Worm (Caenorhabditis elegans) whole organism, L4 larva: ENCODE data around the gene F33E11.2.

Experiments used
- F26F4.8 ChIP-seq: fragments of 200-800 bp; sonication (Bioruptor generic); conservative IDR thresholded peaks from 2 replicates; pipeline ENCODE4 v1.3.6; 2022; ENCODE audit warnings: missing genetic modification characterization, missing compliant biosample characterization
- ZK337.2 ChIP-seq: fragments of 200-800 bp; sonication (Bioruptor generic); IDR thresholded peaks from 2 replicates; pipeline ENCODE4 v1.3.6; 2022; ENCODE audit warnings: missing genetic modification reagents, missing genetic modification characterization, missing compliant biosample characterization
- ZK546.5 ChIP-seq, 2 experiments: sonication (generic microtip); optimal IDR thresholded peaks; 2 replicates each; lab custom pipeline; 2017; ENCODE audit warnings: missing biosample characterization in 2 of 2, missing genetic modification characterization in 2 of 2
- aha-1 ChIP-seq: fragments of 150-350 bp; peaks from one replicate; lab custom pipeline; 2014; ENCODE audit warnings: missing biosample characterization, missing genetic modification characterization
- aly-2 ChIP-seq: sonication (generic microtip); optimal IDR thresholded peaks from 2 replicates; lab custom pipeline; 2018; ENCODE audit warnings: missing biosample characterization, missing genetic modification characterization
- arid-1 ChIP-seq: fragments of 200-800 bp; sonication (Bioruptor generic); conservative IDR thresholded peaks from 2 replicates; pipeline ENCODE4 v1.3.6; 2022; ENCODE audit warnings: missing genetic modification reagents, missing genetic modification characterization, missing compliant biosample characterization
- ceh-20 ChIP-seq: fragments of 200-800 bp; sonication (Bioruptor generic); IDR thresholded peaks from 2 replicates; pipeline ENCODE4 v1.3.6; 2022; ENCODE audit warnings: missing genetic modification reagents, missing genetic modification characterization, missing compliant biosample characterization
- ceh-32 ChIP-seq: sonication (generic microtip); optimal IDR thresholded peaks from 2 replicates; lab custom pipeline; 2016; ENCODE audit warnings: mild to moderate bottlenecking, missing genetic modification characterization, missing compliant biosample characterization; ENCODE audit not compliant: poor library complexity
- ceh-62 ChIP-seq: sonication (generic microtip); optimal IDR thresholded peaks from 2 replicates; lab custom pipeline; 2017; ENCODE audit warnings: missing biosample characterization, missing genetic modification characterization
- ctbp-1 ChIP-seq: fragments of 200-800 bp; sonication (Bioruptor generic); IDR thresholded peaks from 2 replicates; pipeline ENCODE4 v1.3.6; 2022; ENCODE audit warnings: missing genetic modification reagents, missing genetic modification characterization, missing compliant biosample characterization
- daf-16 ChIP-seq, 3 experiments: sonication (generic microtip); optimal IDR thresholded peaks; 2 replicates each; lab custom pipeline; 2016 to 2017; ENCODE audit warnings: missing genetic modification characterization in 3 of 3, missing genetic modification reagents in 3 of 3, mild to moderate bottlenecking in 2 of 3, missing compliant biosample characterization in 2 of 3, missing biosample characterization in 1 of 3, moderate library complexity in 1 of 3
- dmd-9 ChIP-seq: fragments of 200-800 bp; sonication (Bioruptor generic); IDR thresholded peaks from 2 replicates; pipeline ENCODE4 v1.3.6; 2022; ENCODE audit warnings: missing genetic modification reagents, missing genetic modification characterization, missing compliant biosample characterization
- duxl-1 ChIP-seq: sonication (generic microtip); optimal IDR thresholded peaks from 2 replicates; lab custom pipeline; 2016; ENCODE audit warnings: mild to moderate bottlenecking, missing genetic modification characterization, moderate library complexity, missing compliant biosample characterization; ENCODE audit not compliant: poor library complexity
- dve-1 ChIP-seq: sonication (generic microtip); optimal IDR thresholded peaks from 2 replicates; lab custom pipeline; 2017; ENCODE audit warnings: antibody characterized with exemption, mild to moderate bottlenecking, missing genetic modification characterization, missing compliant biosample characterization; ENCODE audit not compliant: insufficient read depth
- egl-27 ChIP-seq: sonication (generic microtip); optimal IDR thresholded peaks from 3 replicates; lab custom pipeline; 2017; ENCODE audit warnings: missing biosample characterization, missing genetic modification reagents, missing genetic modification characterization
- egl-43 ChIP-seq: fragments of 200-800 bp; sonication (Bioruptor generic); IDR thresholded peaks from 2 replicates; pipeline ENCODE4 v1.3.6; 2022; ENCODE audit warnings: missing genetic modification reagents, missing genetic modification characterization, missing compliant biosample characterization
- hif-1 ChIP-seq, 2 experiments: sonication (generic microtip); optimal IDR thresholded peaks; 2 replicates each; lab custom pipeline; 2016 to 2017; ENCODE audit warnings: missing compliant biosample characterization in 2 of 2, missing genetic modification characterization in 2 of 2, missing genetic modification reagents in 2 of 2, missing genotype in 2 of 2, mild to moderate bottlenecking in 1 of 2
- jun-1 ChIP-seq: fragments of 150-350 bp; optimal IDR thresholded peaks from 2 replicates; lab custom pipeline; 2014; ENCODE audit warnings: missing biosample characterization, missing genetic modification reagents, missing genetic modification characterization
- lim-7 ChIP-seq: fragments of 200-800 bp; sonication (Bioruptor generic); IDR thresholded peaks from 2 replicates; pipeline ENCODE4 v1.3.6; 2022; ENCODE audit warnings: missing genetic modification characterization, missing compliant biosample characterization
- lin-13 ChIP-seq: fragments of 150-350 bp; optimal IDR thresholded peaks from 2 replicates; lab custom pipeline; 2014; ENCODE audit warnings: missing biosample characterization, missing genetic modification reagents, missing genetic modification characterization
- lin-29 ChIP-seq: fragments of 200-800 bp; sonication (Bioruptor generic); IDR thresholded peaks from 2 replicates; pipeline ENCODE4 v1.3.6; 2022; ENCODE audit warnings: missing genetic modification reagents, missing genetic modification characterization, missing compliant biosample characterization
- lsy-2 ChIP-seq, 2 experiments: fragments of 150-350 bp in 1 of 2; sonication (generic microtip) in 1 of 2; optimal IDR thresholded peaks; 2 replicates each; lab custom pipeline; 2014 to 2017; ENCODE audit warnings: missing biosample characterization in 2 of 2, missing genetic modification characterization in 2 of 2
- madf-5 ChIP-seq, 2 experiments: fragments of 200-800 bp; sonication (Bioruptor generic); IDR thresholded peaks; 2 replicates each; pipeline ENCODE4 v1.3.6; 2022; ENCODE audit warnings: missing compliant biosample characterization in 2 of 2, missing genetic modification characterization in 2 of 2
- mes-2 ChIP-seq: sonication (generic microtip); optimal IDR thresholded peaks from 2 replicates; lab custom pipeline; 2016; ENCODE audit warnings: missing genotype, mild to moderate bottlenecking, missing genetic modification characterization, missing compliant biosample characterization; ENCODE audit not compliant: poor library complexity, severe bottlenecking
- mxl-2 ChIP-seq: fragments of 200-800 bp; sonication (Bioruptor generic); conservative IDR thresholded peaks from 2 replicates; pipeline ENCODE4 v1.3.6; 2022; ENCODE audit warnings: missing genetic modification reagents, missing genetic modification characterization, missing compliant biosample characterization
- nhr-102 ChIP-seq: sonication (generic microtip); optimal IDR thresholded peaks from 2 replicates; lab custom pipeline; 2016; ENCODE audit warnings: mild to moderate bottlenecking, missing genetic modification characterization, moderate library complexity, missing compliant biosample characterization
- nhr-11 ChIP-seq: fragments of 150-350 bp; optimal IDR thresholded peaks from 2 replicates; lab custom pipeline; 2014; ENCODE audit warnings: missing biosample characterization, missing genetic modification characterization
- nhr-28 ChIP-seq: fragments of 150-350 bp; optimal IDR thresholded peaks from 2 replicates; lab custom pipeline; 2014; ENCODE audit warnings: missing biosample characterization, missing genetic modification characterization
- pha-4 ChIP-seq, 2 experiments: fragments of 150-350 bp in 1 of 2; fragments of 200-800 bp in 1 of 2; sonication (Bioruptor generic) in 1 of 2; IDR thresholded peaks in 1 of 2; optimal IDR thresholded peaks in 1 of 2; 2 replicates each; pipeline versions ENCODE4 v1.3.6 to Lab custom; 2014 to 2022; ENCODE audit warnings: missing genetic modification characterization in 2 of 2, missing genetic modification reagents in 2 of 2, missing biosample characterization in 1 of 2, missing compliant biosample characterization in 1 of 2
- php-3 ChIP-seq: fragments of 200-800 bp; sonication (Bioruptor generic); IDR thresholded peaks from 2 replicates; pipeline ENCODE4 v1.3.6; 2022; ENCODE audit warnings: missing genetic modification reagents, missing genetic modification characterization, missing compliant biosample characterization
- pqm-1 ChIP-seq: sonication (generic microtip); optimal IDR thresholded peaks from 2 replicates; lab custom pipeline; 2017; ENCODE audit warnings: missing biosample characterization, missing genetic modification characterization
- saeg-2 ChIP-seq: fragments of 200-800 bp; sonication (Bioruptor generic); IDR thresholded peaks from 2 replicates; pipeline ENCODE4 v1.3.6; 2022; ENCODE audit warnings: missing genetic modification reagents, missing genetic modification characterization, missing compliant biosample characterization
- skn-1 ChIP-seq: fragments of 150-350 bp; optimal IDR thresholded peaks from 2 replicates; lab custom pipeline; 2014; ENCODE audit warnings: missing biosample characterization, missing genetic modification characterization
- snpc-4 ChIP-seq: fragments of 150-350 bp; optimal IDR thresholded peaks from 2 replicates; lab custom pipeline; 2014; ENCODE audit warnings: missing biosample characterization, missing genetic modification characterization
- unc-62 ChIP-seq, 3 experiments: fragments of 150-350 bp in 1 of 3; sonication (generic microtip); optimal IDR thresholded peaks in 2 of 3; peaks in 1 of 3; 1 replicate in 1 of 3; 2 replicates in 2 of 3; lab custom pipeline; 2014 to 2017; ENCODE audit warnings: missing biosample characterization in 3 of 3, missing genetic modification characterization in 3 of 3, missing genetic modification reagents in 3 of 3, missing genotype in 1 of 3
- ztf-11 ChIP-seq: fragments of 150-350 bp; optimal IDR thresholded peaks from 2 replicates; lab custom pipeline; 2014; ENCODE audit warnings: missing biosample characterization, missing genetic modification characterization
- ztf-7 ChIP-seq: fragments of 150-350 bp; optimal IDR thresholded peaks from 2 replicates; lab custom pipeline; 2014; ENCODE audit warnings: missing biosample characterization, missing genetic modification characterization

The F33E11.2 gene

ce11 chrV:260334-260733 is 37.4 kb upstream of the F33E11.2 start (continued):
- peak; percentile 41 for TF ChIP-seq nhr-28 (tag; lab: Kevin White, UChicago)
- TF ChIP-seq dve-1 = peak; percentile 37
- no peak for TF ChIP-seq daf-16 (GFP tag; optimal IDR thresholded peaks at IDR 0.05; lab: Kevin White, UChicago)
- TF ChIP-seq daf-16 (tag; optimal IDR thresholded peaks at IDR 0.05; lab: Kevin White, UChicago) = peak; percentile 73
- TF ChIP-seq, all 104 proteins: peak for 5

- peak; percentile 24 for TF ChIP-seq aha-1 (tag; lab: Kevin White, UChicago)
- peak in 1 of 2 experiments; percentile 48 for TF ChIP-seq ZK546.5 (tag; optimal IDR thresholded peaks at IDR 0.05; lab: Kevin White, UChicago)
Observed at ce11 chrV:265062-265963, 32.4 kb upstream of the F33E11.2 start.

ce11 chrV:268007-268406 is 29.7 kb upstream of the F33E11.2 start, which contains the start of gene lgc-26:
Gene lgc-26, plus strand, starts transcription at chrV:268307.
- TF ChIP-seq dve-1 = no peak
- TF ChIP-seq ztf-7 (tag; lab: Kevin White, UChicago) = no peak
- TF ChIP-seq ctbp-1 (GFP tag; lab: Robert Waterston, UW) = no peak
- TF ChIP-seq aly-2 (tag; lab: Kevin White, UChicago) = no peak
- TF ChIP-seq F26F4.8 (GFP tag; lab: Robert Waterston, UW) = no peak
- TF ChIP-seq dmd-9 (GFP tag; lab: Robert Waterston, UW) = no peak
- no peak for TF ChIP-seq php-3 (GFP tag; lab: Robert Waterston, UW)
- TF ChIP-seq madf-5 (GFP tag; IDR thresholded peaks at IDR 0.05; lab: Robert Waterston, UW) = no peak
- no peak for TF ChIP-seq skn-1 (tag; lab: Kevin White, UChicago)
- no peak for TF ChIP-seq daf-16 (GFP tag; optimal IDR thresholded peaks at IDR 0.05; lab: Kevin White, UChicago)
- TF ChIP-seq daf-16 (tag; optimal IDR thresholded peaks at IDR 0.05; lab: Kevin White, UChicago) = no peak
- no peak for TF ChIP-seq jun-1
- no peak for TF ChIP-seq egl-43 (GFP tag; lab: Robert Waterston, UW)

- TF ChIP-seq arid-1 (GFP tag; lab: Robert Waterston, UW) (no peak), snpc-4 (tag; lab: Kevin White, UChicago) (no peak), dve-1 (no peak), mxl-2 (GFP tag; lab: Robert Waterston, UW) (no peak), ceh-32 (no peak), ceh-20 (GFP tag; lab: Robert Waterston, UW) (no peak), pha-4 (GFP tag; IDR thresholded peaks at IDR 0.05; lab: Robert Waterston, UW) (no peak), pha-4 (tag; optimal IDR thresholded peaks at IDR 0.05; lab: Kevin White, UChicago) (no peak)
Observed at ce11 chrV:272837-273236, 24.9 kb upstream of the F33E11.2 start, which contains the start of gene nlp-70. Gene nlp-70, minus strand, starts transcription at chrV:272937.

ce11 chrV:281111-281510 is 16.6 kb upstream of the F33E11.2 start:
- TF ChIP-seq ceh-62 (tag; lab: Kevin White, UChicago) (no peak), nhr-102 (tag; lab: Kevin White, UChicago) (no peak), ceh-32 (no peak), pqm-1 (tag; lab: Kevin White, UChicago) (no peak), dmd-9 (GFP tag; lab: Robert Waterston, UW) (no peak), lin-13 (GFP tag; lab: Kevin White, UChicago) (no peak), saeg-2 (no peak), F26F4.8 (GFP tag; lab: Robert Waterston, UW) (no peak), mes-2 (tag; lab: Kevin White, UChicago) (no peak), unc-62 (GFP tag; optimal IDR thresholded peaks at IDR 0.05 in 1 of 2; lab: Kevin White, UChicago) (peak in 1 of 2 experiments; percentile 76), unc-62 (tag; optimal IDR thresholded peaks at IDR 0.05; lab: Kevin White, UChicago) (no peak), duxl-1 (tag; lab: Kevin White, UChicago) (no peak), lim-7 (no peak), ZK337.2 (GFP tag; lab: Robert Waterston, UW) (no peak), lin-29 (GFP tag; lab: Robert Waterston, UW) (no peak), egl-27 (tag; lab: Kevin White, UChicago) (no peak), ztf-11 (tag; lab: Kevin White, UChicago) (no peak), nhr-11 (tag; lab: Kevin White, UChicago) (peak; percentile 29), ceh-20 (GFP tag; lab: Robert Waterston, UW) (peak; percentile 33; the same call in 1 of the 2 replicates), hif-1 (tag; optimal IDR thresholded peaks at IDR 0.05; lab: Kevin White, UChicago) (no peak), lsy-2 (tag; optimal IDR thresholded peaks at IDR 0.05; lab: Kevin White, UChicago) (peak in 1 of 2 experiments; percentile 18)
